Worm (Caenorhabditis elegans) whole organism, mixed stage, embryonic: ENCODE results near the gene sre-1.

ENCODE experiments used
- ces-1 ChIP-seq: fragments of 150-350 bp; optimal IDR thresholded peaks from 2 replicates; lab custom pipeline; 2014; ENCODE audit warnings: missing biosample characterization, missing genetic modification reagents, missing genetic modification characterization
- hlh-1 ChIP-seq: fragments of 150-350 bp; optimal IDR thresholded peaks from 2 replicates; lab custom pipeline; 2014; ENCODE audit warnings: missing biosample characterization, missing genetic modification reagents, missing genetic modification characterization
- lin-13 ChIP-seq: fragments of 150-350 bp; optimal IDR thresholded peaks from 2 replicates; lab custom pipeline; 2014; ENCODE audit warnings: missing biosample characterization, missing genetic modification characterization
- mep-1 ChIP-seq: fragments of 150-350 bp; optimal IDR thresholded peaks from 2 replicates; lab custom pipeline; 2017; ENCODE audit warnings: missing biosample characterization, missing genetic modification reagents, missing genetic modification characterization, inconsistent platforms
- nhr-237 ChIP-seq: fragments of 150-350 bp; optimal IDR thresholded peaks from 2 replicates; lab custom pipeline; 2014; ENCODE audit warnings: missing biosample characterization, missing genetic modification characterization
- nhr-76 ChIP-seq: sonication (generic microtip); optimal IDR thresholded peaks from 2 replicates; lab custom pipeline; 2017; ENCODE audit warnings: missing biosample characterization, missing genetic modification characterization
- sem-2 ChIP-seq: fragments of 200-800 bp; sonication (Bioruptor generic); optimal IDR thresholded peaks from 2 replicates; lab custom pipeline; 2018; ENCODE audit warnings: mild to moderate bottlenecking, missing genetic modification characterization, missing compliant biosample characterization
- snpc-4 ChIP-seq: fragments of 150-350 bp; optimal IDR thresholded peaks from 2 replicates; lab custom pipeline; 2014; ENCODE audit warnings: missing biosample characterization, missing genetic modification characterization
- unc-62 ChIP-seq: fragments of 150-350 bp; optimal IDR thresholded peaks from 2 replicates; lab custom pipeline; 2014; ENCODE audit warnings: missing biosample characterization, missing genetic modification reagents, missing genetic modification characterization
- zip-8 ChIP-seq: fragments of 150-350 bp; optimal IDR thresholded peaks from 2 replicates; lab custom pipeline; 2014; ENCODE audit warnings: missing biosample characterization, missing genetic modification characterization
- ztf-11 ChIP-seq: fragments of 150-350 bp; optimal IDR thresholded peaks from 2 replicates; lab custom pipeline; 2014; ENCODE audit warnings: missing biosample characterization, missing genetic modification characterization

ce11 chrII:7753500-7753899 lies 44.0 kb downstream of the sre-1 start, which contains the start of gene trx-1:
- TF ChIP-seq zip-8 (tag; lab: Kevin White, UChicago) (no peak), hlh-1 (tag; lab: Kevin White, UChicago) (no peak), lin-13 (tag; lab: Kevin White, UChicago) (no peak), ztf-11 (tag; lab: Kevin White, UChicago) (no peak), mep-1 (no peak), nhr-237 (tag; lab: Kevin White, UChicago) (no peak), unc-62 (no peak), nhr-76 (tag; lab: Kevin White, UChicago) (no peak), sem-2 (GFP tag; lab: Kevin White, UChicago) (no peak), snpc-4 (no peak), ces-1 (no peak)
